Fruit fly (Drosophila melanogaster): ENCODE measurements around the gene AMPdeam.

DNA sequence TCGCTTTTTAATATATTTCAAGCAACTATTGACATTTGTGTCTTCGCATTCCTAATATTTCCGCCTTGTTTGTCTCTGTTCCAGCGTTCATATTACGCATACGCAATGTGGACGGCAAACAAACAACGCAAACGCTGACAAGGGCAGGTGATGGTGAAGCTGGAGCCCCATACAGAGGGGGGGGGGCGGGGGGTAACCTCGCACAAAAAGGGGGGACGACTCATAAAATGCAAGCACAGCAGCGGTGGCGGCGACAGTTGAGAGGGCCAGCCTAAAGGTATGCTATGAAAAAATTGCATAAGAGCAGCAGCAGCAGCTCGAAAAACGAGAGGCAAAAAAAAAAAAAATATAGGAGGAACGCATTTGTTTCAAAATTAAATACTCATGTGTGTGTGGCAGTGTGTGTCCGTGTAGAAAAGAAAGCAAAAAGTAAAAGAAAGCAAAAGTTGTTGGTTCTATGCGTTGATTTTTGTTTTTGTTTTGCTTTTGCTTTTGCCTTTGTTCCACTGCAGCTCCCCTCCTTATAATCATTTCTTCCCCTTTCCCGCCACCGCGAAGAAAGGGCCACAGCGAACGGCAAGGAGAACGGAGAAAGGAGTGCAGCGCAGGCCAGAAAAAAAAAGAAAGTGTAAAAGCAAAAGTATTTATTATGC lies 33.6 kb upstream of the AMPdeam start:
- TF ChIP-seq CG17806 (tag; optimal IDR thresholded peaks at IDR 0.05) (peak; percentile 35), Pif1A (GFP tag; optimal IDR thresholded peaks at IDR 0.05) (peak; percentile 20), Ets98B (GFP tag; IDR thresholded peaks at IDR 0.05) (peak; percentile 39; the same call in 1 of the 2 replicates), CG9948 (tag; optimal IDR thresholded peaks at IDR 0.05) (peak; percentile 30), CG15710 (tag; optimal IDR thresholded peaks at IDR 0.05) (peak; percentile 56)

Measured in whole organism, pupa.